Worm (Caenorhabditis elegans) whole organism, mixed stage, embryonic: ENCODE data around the gene spin-2.

Experiments used
- M03D4.4 ChIP-seq: sonication (generic microtip); optimal IDR thresholded peaks from 2 replicates; lab custom pipeline; 2017; ENCODE audit warnings: mild to moderate bottlenecking, missing genetic modification characterization, missing compliant biosample characterization
- bed-3 ChIP-seq: fragments of 200-800 bp; sonication (Bioruptor generic); optimal IDR thresholded peaks from 3 replicates; lab custom pipeline; 2018; ENCODE audit warnings: mild to moderate bottlenecking, missing genetic modification characterization, moderate library complexity, missing compliant biosample characterization
- blmp-1 ChIP-seq: fragments of 150-350 bp; optimal IDR thresholded peaks from 2 replicates; lab custom pipeline; 2014; ENCODE audit warnings: missing biosample characterization, missing genetic modification characterization
- ceh-39 ChIP-seq: fragments of 150-350 bp; optimal IDR thresholded peaks from 2 replicates; lab custom pipeline; 2014; ENCODE audit warnings: missing biosample characterization, missing genetic modification characterization
- ceh-43 ChIP-seq: fragments of 200-800 bp; sonication (Bioruptor generic); optimal IDR thresholded peaks from 2 replicates; lab custom pipeline; 2018; ENCODE audit warnings: mild to moderate bottlenecking, missing genetic modification characterization, moderate library complexity, missing compliant biosample characterization
- ceh-83 ChIP-seq: fragments of 200-800 bp; sonication (Bioruptor generic); optimal IDR thresholded peaks from 2 replicates; lab custom pipeline; 2018; ENCODE audit warnings: mild to moderate bottlenecking, missing genetic modification characterization, missing compliant biosample characterization
- ces-1 ChIP-seq: fragments of 150-350 bp; optimal IDR thresholded peaks from 2 replicates; lab custom pipeline; 2014; ENCODE audit warnings: missing biosample characterization, missing genetic modification reagents, missing genetic modification characterization
- cnd-1 ChIP-seq: fragments of 200-800 bp; sonication (Bioruptor generic); optimal IDR thresholded peaks from 2 replicates; lab custom pipeline; 2018; ENCODE audit warnings: mild to moderate bottlenecking, missing genetic modification characterization, missing compliant biosample characterization
- drap-1 ChIP-seq: fragments of 200-800 bp; sonication (Bioruptor generic); optimal IDR thresholded peaks from 3 replicates; lab custom pipeline; 2018; ENCODE audit warnings: mild to moderate bottlenecking, missing genetic modification characterization, missing compliant biosample characterization
- elt-1 ChIP-seq: sonication (generic microtip); optimal IDR thresholded peaks from 2 replicates; lab custom pipeline; 2017; ENCODE audit warnings: missing genetic modification characterization, mild to moderate bottlenecking, missing compliant biosample characterization, antibody characterized with exemption, moderate library complexity, borderline replicate concordance; ENCODE audit not compliant: insufficient read depth
- elt-3 ChIP-seq: fragments of 150-350 bp; optimal IDR thresholded peaks from 2 replicates; lab custom pipeline; 2014; ENCODE audit warnings: missing biosample characterization, missing genetic modification characterization
- flh-1 ChIP-seq: fragments of 200-800 bp; sonication (Bioruptor generic); optimal IDR thresholded peaks from 2 replicates; lab custom pipeline; 2018; ENCODE audit warnings: mild to moderate bottlenecking, missing genetic modification characterization, moderate library complexity, missing compliant biosample characterization
- ham-2 ChIP-seq: fragments of 200-800 bp; sonication (Bioruptor generic); optimal IDR thresholded peaks from 2 replicates; lab custom pipeline; 2018; ENCODE audit warnings: mild to moderate bottlenecking, missing genetic modification characterization, missing compliant biosample characterization
- hlh-1 ChIP-seq: fragments of 150-350 bp; optimal IDR thresholded peaks from 2 replicates; lab custom pipeline; 2014; ENCODE audit warnings: missing biosample characterization, missing genetic modification reagents, missing genetic modification characterization
- lin-13 ChIP-seq: fragments of 150-350 bp; optimal IDR thresholded peaks from 2 replicates; lab custom pipeline; 2014; ENCODE audit warnings: missing biosample characterization, missing genetic modification characterization
- lin-32 ChIP-seq: fragments of 200-800 bp; sonication (Bioruptor generic); optimal IDR thresholded peaks from 2 replicates; lab custom pipeline; 2018; ENCODE audit warnings: mild to moderate bottlenecking, missing genetic modification characterization, missing compliant biosample characterization
- lsy-2 ChIP-seq: fragments of 150-350 bp; optimal IDR thresholded peaks from 2 replicates; lab custom pipeline; 2014; ENCODE audit warnings: missing biosample characterization, missing genetic modification characterization
- mab-5 ChIP-seq: fragments of 150-350 bp; optimal IDR thresholded peaks from 2 replicates; lab custom pipeline; 2014; ENCODE audit warnings: missing biosample characterization, missing genetic modification characterization
- mep-1 ChIP-seq: fragments of 150-350 bp; optimal IDR thresholded peaks from 2 replicates; lab custom pipeline; 2017; ENCODE audit warnings: missing biosample characterization, missing genetic modification reagents, missing genetic modification characterization, inconsistent platforms
- mls-2 ChIP-seq: sonication (generic microtip); optimal IDR thresholded peaks from 2 replicates; lab custom pipeline; 2016; ENCODE audit warnings: mild to moderate bottlenecking, missing genetic modification characterization, moderate library complexity, missing compliant biosample characterization
- nhr-12 ChIP-seq: fragments of 150-350 bp; optimal IDR thresholded peaks from 2 replicates; lab custom pipeline; 2014; ENCODE audit warnings: missing biosample characterization, missing genetic modification characterization
- nhr-2 ChIP-seq: fragments of 150-350 bp; optimal IDR thresholded peaks from 2 replicates; lab custom pipeline; 2014; ENCODE audit warnings: missing biosample characterization, missing genetic modification characterization
- nhr-237 ChIP-seq: fragments of 150-350 bp; optimal IDR thresholded peaks from 2 replicates; lab custom pipeline; 2014; ENCODE audit warnings: missing biosample characterization, missing genetic modification characterization
- nhr-28 ChIP-seq: fragments of 150-350 bp; optimal IDR thresholded peaks from 2 replicates; lab custom pipeline; 2014; ENCODE audit warnings: missing biosample characterization, missing genetic modification characterization
- nhr-76 ChIP-seq: sonication (generic microtip); optimal IDR thresholded peaks from 2 replicates; lab custom pipeline; 2017; ENCODE audit warnings: missing biosample characterization, missing genetic modification characterization
- pha-4 ChIP-seq: fragments of 150-350 bp; optimal IDR thresholded peaks from 2 replicates; lab custom pipeline; 2018; ENCODE audit warnings: missing biosample characterization, missing genetic modification reagents, missing genetic modification characterization
- sem-2 ChIP-seq: fragments of 200-800 bp; sonication (Bioruptor generic); optimal IDR thresholded peaks from 2 replicates; lab custom pipeline; 2018; ENCODE audit warnings: mild to moderate bottlenecking, missing genetic modification characterization, missing compliant biosample characterization
- snpc-4 ChIP-seq: fragments of 150-350 bp; optimal IDR thresholded peaks from 2 replicates; lab custom pipeline; 2014; ENCODE audit warnings: missing biosample characterization, missing genetic modification characterization
- sptf-1 ChIP-seq: sonication (generic microtip); optimal IDR thresholded peaks from 2 replicates; lab custom pipeline; 2017; ENCODE audit warnings: mild to moderate bottlenecking, missing genetic modification characterization, moderate library complexity, missing compliant biosample characterization
- tbx-8 ChIP-seq: fragments of 200-800 bp; sonication (Bioruptor generic); optimal IDR thresholded peaks from 2 replicates; lab custom pipeline; 2018; ENCODE audit warnings: mild to moderate bottlenecking, missing genetic modification characterization, moderate library complexity, missing compliant biosample characterization
- unc-120 ChIP-seq: sonication (generic microtip); optimal IDR thresholded peaks from 2 replicates; lab custom pipeline; 2017; ENCODE audit warnings: missing genetic modification characterization, missing compliant biosample characterization; ENCODE audit not compliant: poor library complexity, severe bottlenecking
- unc-39 ChIP-seq: fragments of 150-350 bp; optimal IDR thresholded peaks from 2 replicates; lab custom pipeline; 2014; ENCODE audit warnings: missing biosample characterization, missing genetic modification characterization
- unc-62 ChIP-seq: fragments of 150-350 bp; optimal IDR thresholded peaks from 2 replicates; lab custom pipeline; 2014; ENCODE audit warnings: missing biosample characterization, missing genetic modification reagents, missing genetic modification characterization
- zip-8 ChIP-seq: fragments of 150-350 bp; optimal IDR thresholded peaks from 2 replicates; lab custom pipeline; 2014; ENCODE audit warnings: missing biosample characterization, missing genetic modification characterization
- ztf-11 ChIP-seq: fragments of 150-350 bp; optimal IDR thresholded peaks from 2 replicates; lab custom pipeline; 2014; ENCODE audit warnings: missing biosample characterization, missing genetic modification characterization

spin-2 gene

ce11 chrIV:13093677-13094076 is 6.9 kb downstream of the spin-2 start, which contains the start of the genes prcc-1 and C39E9.12 (continued):
- no peak for TF ChIP-seq tbx-8 (GFP tag; lab: Kevin White, UChicago)
- no peak for TF ChIP-seq blmp-1 (tag; lab: Kevin White, UChicago)
- no peak for TF ChIP-seq ham-2 (GFP tag; lab: Kevin White, UChicago)
- no peak for TF ChIP-seq sptf-1 (tag; lab: Kevin White, UChicago)
- no peak for TF ChIP-seq sem-2 (GFP tag; lab: Kevin White, UChicago)
- TF ChIP-seq nhr-237 (tag; lab: Kevin White, UChicago) = peak; percentile 70

- TF ChIP-seq elt-1 (tag; lab: Kevin White, UChicago) (no peak), cnd-1 (no peak), nhr-28 (tag; lab: Kevin White, UChicago) (no peak), mep-1 (no peak), ceh-39 (tag; lab: Kevin White, UChicago) (no peak), zip-8 (tag; lab: Kevin White, UChicago) (no peak)
Observed at ce11 chrIV:13095462-13095861, 8.7 kb downstream of the spin-2 start, which contains the start of gene rfc-3. TSS of gene rfc-3 (plus strand) at chrIV:13095762.

- TF ChIP-seq elt-1 (tag; lab: Kevin White, UChicago) (no peak), nhr-12 (tag; lab: Kevin White, UChicago) (no peak), tbx-8 (GFP tag; lab: Kevin White, UChicago) (no peak), sem-2 (GFP tag; lab: Kevin White, UChicago) (no peak), ces-1 (GFP tag; lab: Kevin White, UChicago) (no peak), mls-2 (tag; lab: Kevin White, UChicago) (no peak)
Observed at ce11 chrIV:13096778-13097177, 10.0 kb downstream of the spin-2 start.

- TF ChIP-seq sptf-1 (tag; lab: Kevin White, UChicago) = no peak
- TF ChIP-seq M03D4.4 (tag; lab: Kevin White, UChicago) = no peak
- TF ChIP-seq lin-13 (tag; lab: Kevin White, UChicago) = peak; percentile 34
- no peak for TF ChIP-seq elt-1 (tag; lab: Kevin White, UChicago)
- peak; percentile 63 for TF ChIP-seq lsy-2 (tag; lab: Kevin White, UChicago)
- TF ChIP-seq ztf-11 (tag; lab: Kevin White, UChicago) = no peak
- no peak for TF ChIP-seq mab-5 (tag; lab: Kevin White, UChicago)
- no peak for TF ChIP-seq snpc-4 (tag; lab: Kevin White, UChicago)
- TF ChIP-seq elt-3 (tag; lab: Kevin White, UChicago) = no peak
- no peak for TF ChIP-seq blmp-1 (tag; lab: Kevin White, UChicago)
- no peak for TF ChIP-seq sem-2 (GFP tag; lab: Kevin White, UChicago)
- no peak for TF ChIP-seq drap-1 (GFP tag; lab: Kevin White, UChicago)
- no peak for TF ChIP-seq ceh-83 (GFP tag; lab: Kevin White, UChicago)
- no peak for TF ChIP-seq unc-62 (GFP tag; lab: Kevin White, UChicago)
- TF ChIP-seq lin-32 (GFP tag; lab: Kevin White, UChicago) = no peak
- TF ChIP-seq pha-4 (tag; lab: Kevin White, UChicago) = peak; percentile 23
- TF ChIP-seq unc-39 (tag; lab: Kevin White, UChicago) = no peak
- TF ChIP-seq ceh-39 (tag; lab: Kevin White, UChicago) = no peak
- peak; percentile 22 for TF ChIP-seq nhr-237 (tag; lab: Kevin White, UChicago)
- TF ChIP-seq nhr-12 (tag; lab: Kevin White, UChicago) = no peak
- no peak for TF ChIP-seq flh-1 (GFP tag; lab: Kevin White, UChicago)
- TF ChIP-seq bed-3 = no peak
- peak; percentile 99 for TF ChIP-seq ces-1 (GFP tag; lab: Kevin White, UChicago)
- no peak for TF ChIP-seq nhr-76
- no peak for TF ChIP-seq zip-8 (tag; lab: Kevin White, UChicago)
- no peak for TF ChIP-seq nhr-2 (tag; lab: Kevin White, UChicago)
- TF ChIP-seq tbx-8 (GFP tag; lab: Kevin White, UChicago) = no peak
- TF ChIP-seq mep-1 = peak; percentile 76
- no peak for TF ChIP-seq unc-120 (tag; lab: Kevin White, UChicago)
- no peak for TF ChIP-seq cnd-1
- TF ChIP-seq ham-2 (GFP tag; lab: Kevin White, UChicago) = peak; percentile 46
- no peak for TF ChIP-seq mls-2 (tag; lab: Kevin White, UChicago)
- no peak for TF ChIP-seq ceh-43 (GFP tag; lab: Kevin White, UChicago)
- peak; percentile 19 for TF ChIP-seq hlh-1 (tag; lab: Kevin White, UChicago)
- TF ChIP-seq nhr-28 (tag; lab: Kevin White, UChicago) = no peak
Observed at ce11 chrIV:13098652-13099051, 11.8 kb downstream of the spin-2 start, which contains the start of the genes dli-1, tin-9.2 and exos-4.1. TSS of gene dli-1 (minus strand) at chrIV:13098792. TSS of gene tin-9.2 (plus strand) at chrIV:13098995. TSS of gene exos-4.1 (plus strand) at chrIV:13098999.
